Fruit fly (Drosophila melanogaster) whole organism: ENCODE data around the gene uncNacbeta.

Experiments used
- Dll ChIP-seq: fragments of >200 bp; optimal IDR thresholded peaks from 2 replicates; lab custom pipeline; 2017
- pan ChIP-seq: fragments of >200 bp; optimal IDR thresholded peaks from 2 replicates; lab custom pipeline; 2017
- psq ChIP-seq: fragments of >200 bp; optimal IDR thresholded peaks from 2 replicates; lab custom pipeline; 2017
- usp ChIP-seq: fragments of >200 bp; optimal IDR thresholded peaks from 2 replicates; lab custom pipeline; 2017; ENCODE audit warnings: missing biosample characterization, missing genetic modification characterization, mixed read lengths

- TF ChIP-seq Dll (lab: Kevin White, UChicago) (no peak), pan (no peak), psq (lab: Kevin White, UChicago) (no peak), usp (GFP tag; lab: Kevin White, UChicago) (no peak)
Observed at dm6 chr2L:574226-574625, 10.6 kb upstream of the uncNacbeta start, which contains the start of the genes Ipk2 and cold.
